Worm (Caenorhabditis elegans): ENCODE data around the gene F25E5.1.

Gene F25E5.1

DNA sequence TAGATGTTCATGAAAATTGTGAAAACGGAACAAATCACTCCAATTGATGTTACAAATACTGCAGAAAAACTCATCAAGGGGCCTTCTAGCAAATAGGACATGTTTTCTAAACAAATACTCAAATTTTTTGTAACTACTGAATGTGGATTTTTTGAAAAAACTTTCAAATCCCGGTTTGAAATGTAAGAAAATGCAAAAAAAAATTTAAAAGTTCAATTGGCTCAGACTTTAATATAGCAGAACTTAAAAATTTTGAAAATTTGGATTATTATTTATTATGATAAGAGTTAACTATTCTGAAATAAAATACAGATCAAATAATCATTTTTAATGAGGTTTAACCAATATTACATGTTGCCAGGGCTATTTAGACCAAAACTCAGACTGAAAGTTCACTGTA, 24.7 kb downstream of the F25E5.1 start, which contains the start of gene srbc-9:
Gene srbc-9, minus strand, starts transcription at position 101 of the 400 bp plus-strand sequence.
- TF ChIP-seq lsy-2 (tag; optimal IDR thresholded peaks at IDR 0.05) (no peak), nhr-237 (tag; optimal IDR thresholded peaks at IDR 0.05) (no peak), mdl-1 (tag; optimal IDR thresholded peaks at IDR 0.05) (no peak), alr-1 (tag; optimal IDR thresholded peaks at IDR 0.05) (no peak), crh-2 (tag; optimal IDR thresholded peaks at IDR 0.05) (no peak), R02D3.7 (tag; optimal IDR thresholded peaks at IDR 0.05) (no peak), nhr-11 (tag; optimal IDR thresholded peaks at IDR 0.05) (no peak), sma-3 (GFP tag; optimal IDR thresholded peaks at IDR 0.05) (no peak), lin-11 (tag; optimal IDR thresholded peaks at IDR 0.05) (no peak), mab-5 (tag; optimal IDR thresholded peaks at IDR 0.05) (no peak), unc-55 (GFP tag; optimal IDR thresholded peaks at IDR 0.05) (no peak), lin-39 (tag; optimal IDR thresholded peaks at IDR 0.05) (no peak), nhr-10 (tag; optimal IDR thresholded peaks at IDR 0.05) (no peak), elt-3 (tag; optimal IDR thresholded peaks at IDR 0.05) (no peak), zag-1 (tag; optimal IDR thresholded peaks at IDR 0.05) (no peak), ztf-11 (tag; optimal IDR thresholded peaks at IDR 0.05) (no peak), unc-39 (tag; optimal IDR thresholded peaks at IDR 0.05) (no peak), peb-1 (tag; optimal IDR thresholded peaks at IDR 0.05) (no peak), ZK546.5 (tag; optimal IDR thresholded peaks at IDR 0.05) (no peak)

DNA sequence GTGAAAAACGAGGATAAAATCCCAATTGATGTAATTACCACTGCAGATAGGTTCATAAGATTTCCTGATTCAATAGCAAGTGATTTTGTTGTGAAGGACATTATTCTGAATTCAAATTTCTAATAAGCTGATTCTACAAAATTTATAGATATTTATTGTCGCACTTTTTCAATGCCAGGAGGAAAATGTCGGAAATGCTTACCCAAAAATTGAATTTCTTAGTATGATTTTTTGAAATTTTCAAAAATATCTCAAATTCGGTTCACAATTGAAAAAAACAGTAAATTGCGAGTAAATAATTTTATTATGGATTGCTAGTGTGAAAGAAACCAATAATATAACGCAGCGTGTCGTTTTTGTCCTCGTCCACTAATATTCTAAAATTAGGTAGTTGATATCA, 27.2 kb downstream of the F25E5.1 start, which contains the start of gene srbc-10:
Gene srbc-10, minus strand, starts transcription at position 101 of the 400 bp plus-strand sequence.
- TF ChIP-seq ama-1 (optimal IDR thresholded peaks at IDR 0.05): no peak
- no peak for TF ChIP-seq nhr-237 (tag; optimal IDR thresholded peaks at IDR 0.05)
- no peak for TF ChIP-seq unc-62 (GFP tag; optimal IDR thresholded peaks at IDR 0.05)
- TF ChIP-seq sma-3 (GFP tag; optimal IDR thresholded peaks at IDR 0.05): no peak
- TF ChIP-seq elt-1 (tag; optimal IDR thresholded peaks at IDR 0.05): no peak

DNA sequence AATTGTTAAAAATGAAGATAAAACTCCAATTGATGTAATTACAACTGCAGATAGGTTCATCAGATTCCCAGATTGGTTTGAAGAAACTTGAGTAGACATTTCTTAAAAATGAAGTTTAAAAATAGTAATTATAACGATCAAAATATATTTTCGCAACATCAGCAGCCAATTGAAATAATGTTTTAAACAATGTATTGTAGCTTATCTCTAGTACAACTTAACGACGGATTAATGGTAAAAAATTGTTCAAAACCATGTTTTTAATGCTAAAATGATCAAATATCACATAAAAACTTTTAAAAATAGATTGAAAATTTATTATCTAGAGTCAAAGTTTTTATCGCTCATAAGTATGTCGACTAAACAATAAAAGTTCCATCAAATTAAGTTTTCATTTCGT, 29.5 kb downstream of the F25E5.1 start, which contains the start of gene srbc-11:
Gene srbc-11, minus strand, starts transcription at position 101 of the 400 bp plus-strand sequence.
- TF ChIP-seq ceh-82 (tag; optimal IDR thresholded peaks at IDR 0.05) (no peak), nhr-21 (tag; optimal IDR thresholded peaks at IDR 0.05) (no peak), nhr-23 (tag; optimal IDR thresholded peaks at IDR 0.05) (no peak), nhr-12 (tag; optimal IDR thresholded peaks at IDR 0.05) (no peak), lin-11 (tag; optimal IDR thresholded peaks at IDR 0.05) (no peak), ceh-16 (tag; optimal IDR thresholded peaks at IDR 0.05) (no peak), peb-1 (tag; optimal IDR thresholded peaks at IDR 0.05) (no peak), ama-1 (optimal IDR thresholded peaks at IDR 0.05) (no peak), nhr-10 (tag; optimal IDR thresholded peaks at IDR 0.05) (no peak), nhr-11 (tag; optimal IDR thresholded peaks at IDR 0.05) (no peak), ztf-4 (tag; optimal IDR thresholded peaks at IDR 0.05) (no peak), C34F6.9 (tag; optimal IDR thresholded peaks at IDR 0.05) (no peak), alr-1 (tag; optimal IDR thresholded peaks at IDR 0.05) (no peak)

DNA sequence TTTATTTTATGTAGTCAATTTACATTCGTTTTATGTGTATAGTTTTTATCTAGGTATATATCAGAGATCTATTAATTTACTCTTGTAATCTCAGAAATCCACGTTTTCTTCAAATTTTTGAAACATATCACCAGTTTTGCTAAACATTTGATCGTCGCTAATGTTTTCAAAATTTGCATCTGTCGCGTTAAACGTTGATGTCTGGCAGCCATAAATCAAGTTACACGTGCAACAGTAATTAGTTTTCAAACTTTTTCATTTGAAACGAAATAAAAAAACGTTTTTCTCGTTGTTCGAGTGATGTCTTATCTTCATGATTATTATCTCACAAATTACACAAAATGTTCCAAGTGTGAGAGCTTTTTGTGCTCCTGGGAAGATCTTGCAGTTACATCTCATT, 31.8 kb downstream of the F25E5.1 start, which contains the start of gene srh-79:
Gene srh-79, plus strand, starts transcription at position 301 of the 400 bp plus-strand sequence.
- no peak for TF ChIP-seq ama-1 (optimal IDR thresholded peaks at IDR 0.05)
- no peak for TF ChIP-seq ZK546.5 (tag; optimal IDR thresholded peaks at IDR 0.05)
- no peak for TF ChIP-seq dmd-4 (tag; optimal IDR thresholded peaks at IDR 0.05)
- no peak for TF ChIP-seq nhr-12 (tag; optimal IDR thresholded peaks at IDR 0.05)
- no peak for TF ChIP-seq zag-1 (tag; optimal IDR thresholded peaks at IDR 0.05)
- TF ChIP-seq nhr-6 (tag; optimal IDR thresholded peaks at IDR 0.05): no peak
- no peak for TF ChIP-seq gmeb-1 (tag; optimal IDR thresholded peaks at IDR 0.05)
- no peak for TF ChIP-seq nhr-11 (tag; optimal IDR thresholded peaks at IDR 0.05)
- no peak for TF ChIP-seq fos-1 (tag; optimal IDR thresholded peaks at IDR 0.05)
- no peak for TF ChIP-seq ceh-16 (tag; optimal IDR thresholded peaks at IDR 0.05)
- TF ChIP-seq nhr-21 (tag; optimal IDR thresholded peaks at IDR 0.05): no peak
- TF ChIP-seq peb-1 (tag; optimal IDR thresholded peaks at IDR 0.05): no peak
- no peak for TF ChIP-seq nhr-129 (tag; optimal IDR thresholded peaks at IDR 0.05)
- no peak for TF ChIP-seq snpc-4 (tag; optimal IDR thresholded peaks at IDR 0.05)
- TF ChIP-seq nhr-25 (tag; optimal IDR thresholded peaks at IDR 0.05): no peak
- TF ChIP-seq lsy-2 (tag; optimal IDR thresholded peaks at IDR 0.05): no peak

DNA sequence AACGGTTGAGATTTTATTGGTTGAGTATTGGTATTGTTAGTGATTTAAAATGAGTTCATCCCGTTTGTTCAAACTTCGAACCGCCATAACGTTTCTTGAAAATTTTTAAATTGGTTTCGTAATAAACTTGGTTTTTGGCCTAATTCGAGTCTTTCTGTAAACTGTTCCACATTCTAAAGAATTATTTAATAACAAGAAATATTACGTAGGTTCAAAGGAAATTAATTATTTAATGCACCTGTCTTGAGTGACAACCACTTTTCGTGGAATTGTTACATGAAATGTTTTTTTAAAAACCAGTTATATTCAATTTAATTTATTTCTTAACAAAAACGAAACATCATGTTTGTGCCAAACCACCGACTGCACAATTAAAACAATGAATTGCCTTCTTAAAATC, 35.5 kb downstream of the F25E5.1 start:
- TF ChIP-seq nhr-12 (tag; optimal IDR thresholded peaks at IDR 0.05): no peak
- TF ChIP-seq ceh-82 (tag; optimal IDR thresholded peaks at IDR 0.05): no peak
- no peak for TF ChIP-seq nhr-237 (tag; optimal IDR thresholded peaks at IDR 0.05)
- TF ChIP-seq C34F6.9 (tag; optimal IDR thresholded peaks at IDR 0.05): no peak
- no peak for TF ChIP-seq peb-1 (tag; optimal IDR thresholded peaks at IDR 0.05)
- no peak for TF ChIP-seq Y55F3AM.14 (GFP tag; optimal IDR thresholded peaks at IDR 0.05)
- TF ChIP-seq ZK546.5 (tag; optimal IDR thresholded peaks at IDR 0.05): no peak
- no peak for TF ChIP-seq ztf-1 (GFP tag; conservative IDR thresholded peaks at IDR 0.05)
- no peak for TF ChIP-seq ztf-11 (tag; optimal IDR thresholded peaks at IDR 0.05)
- no peak for TF ChIP-seq sma-9 (GFP tag; optimal IDR thresholded peaks at IDR 0.05)
- TF ChIP-seq sma-9 (tag; optimal IDR thresholded peaks at IDR 0.05): no peak
- TF ChIP-seq aly-2 (tag; optimal IDR thresholded peaks at IDR 0.05): no peak
